Worm (Caenorhabditis elegans) whole organism, mixed stage, embryonic: ENCODE results near the gene Y6D1A.1.

Source experiments
- blmp-1 ChIP-seq: fragments of 150-350 bp; optimal IDR thresholded peaks from 2 replicates; lab custom pipeline; 2014; ENCODE audit warnings: missing biosample characterization, missing genetic modification characterization
- ces-1 ChIP-seq: fragments of 150-350 bp; optimal IDR thresholded peaks from 2 replicates; lab custom pipeline; 2014; ENCODE audit warnings: missing biosample characterization, missing genetic modification reagents, missing genetic modification characterization
- elt-3 ChIP-seq: fragments of 150-350 bp; optimal IDR thresholded peaks from 2 replicates; lab custom pipeline; 2014; ENCODE audit warnings: missing biosample characterization, missing genetic modification characterization
- mls-2 ChIP-seq: sonication (generic microtip); optimal IDR thresholded peaks from 2 replicates; lab custom pipeline; 2016; ENCODE audit warnings: mild to moderate bottlenecking, missing genetic modification characterization, moderate library complexity, missing compliant biosample characterization
- nhr-2 ChIP-seq: fragments of 150-350 bp; optimal IDR thresholded peaks from 2 replicates; lab custom pipeline; 2014; ENCODE audit warnings: missing biosample characterization, missing genetic modification characterization
- snpc-4 ChIP-seq: fragments of 150-350 bp; optimal IDR thresholded peaks from 2 replicates; lab custom pipeline; 2014; ENCODE audit warnings: missing biosample characterization, missing genetic modification characterization
- tbx-8 ChIP-seq: fragments of 200-800 bp; sonication (Bioruptor generic); optimal IDR thresholded peaks from 2 replicates; lab custom pipeline; 2018; ENCODE audit warnings: mild to moderate bottlenecking, missing genetic modification characterization, moderate library complexity, missing compliant biosample characterization
- zip-8 ChIP-seq: fragments of 150-350 bp; optimal IDR thresholded peaks from 2 replicates; lab custom pipeline; 2014; ENCODE audit warnings: missing biosample characterization, missing genetic modification characterization

DNA sequence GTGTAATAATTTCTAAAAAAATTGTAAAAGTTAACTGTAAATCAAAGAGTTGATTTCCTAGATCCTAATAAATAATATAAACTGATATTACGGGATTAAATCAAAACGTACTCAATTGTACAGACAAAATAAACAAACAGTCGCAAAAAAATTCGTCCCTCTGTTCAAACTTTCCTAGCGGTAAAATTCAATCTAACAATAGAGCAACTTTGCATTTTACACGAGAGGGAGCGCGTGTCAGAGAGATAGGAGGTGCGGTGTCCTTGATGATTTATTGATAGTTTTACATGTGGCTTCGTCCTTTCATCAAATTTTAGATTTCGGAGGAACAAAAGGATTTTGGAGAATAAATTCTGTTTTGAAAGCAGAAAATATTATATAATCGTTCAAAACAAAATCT is 7.2 kb upstream of the Y6D1A.1 start:
- TF ChIP-seq zip-8 (tag; lab: Kevin White, UChicago) (no peak), snpc-4 (no peak), nhr-2 (tag; lab: Kevin White, UChicago) (no peak), blmp-1 (tag; lab: Kevin White, UChicago) (no peak), elt-3 (tag; lab: Kevin White, UChicago) (no peak), ces-1 (GFP tag; lab: Kevin White, UChicago) (no peak), tbx-8 (GFP tag; lab: Kevin White, UChicago) (no peak), mls-2 (tag; lab: Kevin White, UChicago) (no peak)
